Fruit fly (Drosophila melanogaster) whole organism, embryonic: ENCODE measurements around the gene CG3040.
A peak's percentile ranks its signal among the peaks of the same experiment; 100 is the strongest.

Experiments used
- Antp ChIP-seq: fragments of 200-800 bp; sonication (Bioruptor generic); optimal IDR thresholded peaks from 3 replicates; lab custom pipeline; 2016; ENCODE audit warnings: missing biosample characterization, missing genetic modification characterization
- Bdp1 ChIP-seq: fragments of 200-800 bp; sonication (Bioruptor generic); optimal IDR thresholded peaks from 3 replicates; lab custom pipeline; 2016; ENCODE audit warnings: missing biosample characterization, missing genetic modification characterization
- Blimp-1 ChIP-seq: fragments of 200-800 bp; sonication (Bioruptor generic); optimal IDR thresholded peaks from 3 replicates; lab custom pipeline; 2018; ENCODE audit warnings: missing biosample characterization, missing genetic modification characterization, mild to moderate bottlenecking, moderate library complexity, missing genetic modification reagents
- CG11723 ChIP-seq: fragments of 200-800 bp; sonication (Bioruptor generic); optimal IDR thresholded peaks from 2 replicates; lab custom pipeline; 2017; ENCODE audit warnings: missing biosample characterization, mild to moderate bottlenecking, missing genetic modification characterization
- CG15514 ChIP-seq: fragments of 200-800 bp; sonication (Bioruptor generic); optimal IDR thresholded peaks from 3 replicates; lab custom pipeline; 2017; ENCODE audit warnings: missing biosample characterization, missing genetic modification characterization, mild to moderate bottlenecking, moderate library complexity, missing genetic modification reagents
- CG16863 ChIP-seq: fragments of 200-800 bp; sonication (Bioruptor generic); optimal IDR thresholded peaks from 3 replicates; lab custom pipeline; 2016; ENCODE audit warnings: missing biosample characterization, missing genetic modification characterization
- CG2116 ChIP-seq: fragments of 200-800 bp; sonication (Bioruptor generic); optimal IDR thresholded peaks from 3 replicates; lab custom pipeline; 2018; ENCODE audit warnings: missing biosample characterization, mild to moderate bottlenecking, missing genetic modification characterization
- CG2202 ChIP-seq: fragments of 200-800 bp; sonication (Bioruptor generic); optimal IDR thresholded peaks from 2 replicates; lab custom pipeline; 2018; ENCODE audit warnings: missing biosample characterization, mild to moderate bottlenecking, missing genetic modification characterization
- CG2875 ChIP-seq: fragments of 200-800 bp; sonication (Bioruptor generic); optimal IDR thresholded peaks from 2 replicates; lab custom pipeline; 2017; ENCODE audit warnings: missing biosample characterization, mild to moderate bottlenecking, missing genetic modification characterization, missing genetic modification reagents
- CG3995 ChIP-seq: fragments of 200-800 bp; sonication (Bioruptor generic); optimal IDR thresholded peaks from 3 replicates; lab custom pipeline; 2016; ENCODE audit warnings: missing biosample characterization, missing genetic modification characterization
- CG6254 ChIP-seq: fragments of 200-800 bp; sonication (Bioruptor generic); optimal IDR thresholded peaks from 3 replicates; lab custom pipeline; 2017; ENCODE audit warnings: mild to moderate bottlenecking, missing biosample characterization, missing genetic modification reagents, missing genetic modification characterization
- CG8388 ChIP-seq: fragments of 200-800 bp; sonication (Bioruptor generic); optimal IDR thresholded peaks from 2 replicates; lab custom pipeline; 2019; ENCODE audit warnings: missing biosample characterization, mild to moderate bottlenecking, missing genetic modification characterization, moderate library complexity
- CG8944 ChIP-seq: fragments of 200-800 bp; sonication (Bioruptor generic); optimal IDR thresholded peaks from 3 replicates; lab custom pipeline; 2016; ENCODE audit warnings: missing biosample characterization, missing genetic modification characterization
- CG9609 ChIP-seq: fragments of 200-800 bp; sonication (Bioruptor generic); optimal IDR thresholded peaks from 3 replicates; lab custom pipeline; 2016; ENCODE audit warnings: missing biosample characterization, missing genetic modification characterization
- Camta ChIP-seq: fragments of 200-800 bp; sonication (Bioruptor generic); optimal IDR thresholded peaks from 2 replicates; lab custom pipeline; 2016; ENCODE audit warnings: missing biosample characterization, missing genetic modification characterization
- Deaf1 ChIP-seq: fragments of 200-800 bp; optimal IDR thresholded peaks from 3 replicates; lab custom pipeline; 2019; ENCODE audit warnings: missing biosample characterization, mild to moderate bottlenecking, missing genetic modification characterization, moderate library complexity
- Dek ChIP-seq: fragments of 200-800 bp; sonication (Bioruptor generic); optimal IDR thresholded peaks from 3 replicates; lab custom pipeline; 2019; ENCODE audit warnings: missing biosample characterization, mild to moderate bottlenecking, missing genetic modification characterization, moderate library complexity
- E2f1 ChIP-seq: fragments of 200-800 bp; sonication (Bioruptor generic); IDR thresholded peaks from 2 replicates; pipeline ENCODE4 v1.3.6; 2022; ENCODE audit warnings: missing biosample characterization, missing genetic modification characterization
- Fer1 ChIP-seq: fragments of 200-800 bp; sonication (Bioruptor generic); optimal IDR thresholded peaks from 2 replicates; lab custom pipeline; 2017; ENCODE audit warnings: missing biosample characterization, mild to moderate bottlenecking, missing genetic modification characterization
- Lpt ChIP-seq: fragments of >200 bp; optimal IDR thresholded peaks from 2 replicates; lab custom pipeline; 2018; ENCODE audit warnings: missing biosample characterization, missing genetic modification characterization
- MTF-1 ChIP-seq: fragments of 200-800 bp; sonication (Bioruptor generic); optimal IDR thresholded peaks from 2 replicates; lab custom pipeline; 2018; ENCODE audit warnings: missing biosample characterization, mild to moderate bottlenecking, missing genetic modification characterization, borderline replicate concordance
- Mad ChIP-seq: fragments of 200-800 bp; sonication (Bioruptor generic); optimal IDR thresholded peaks from 2 replicates; lab custom pipeline; 2016; ENCODE audit warnings: missing biosample characterization, missing genetic modification characterization
- Max ChIP-seq: fragments of 200-800 bp; sonication (Bioruptor generic); optimal IDR thresholded peaks from 2 replicates; lab custom pipeline; 2016; ENCODE audit warnings: missing biosample characterization, mild to moderate bottlenecking, missing genetic modification characterization
- Meics ChIP-seq: fragments of 200-800 bp; sonication (Bioruptor generic); optimal IDR thresholded peaks from 2 replicates; lab custom pipeline; 2017; ENCODE audit warnings: missing biosample characterization, mild to moderate bottlenecking, missing genetic modification characterization
- NK7.1 ChIP-seq: fragments of 200-800 bp; sonication (Bioruptor generic); optimal IDR thresholded peaks from 3 replicates; lab custom pipeline; 2016; ENCODE audit warnings: missing biosample characterization, missing genetic modification characterization
- Nf-YA ChIP-seq: fragments of 200-800 bp; sonication (Bioruptor generic); IDR thresholded peaks from 2 replicates; pipeline ENCODE4 v1.3.6; 2022; ENCODE audit warnings: missing biosample characterization, missing genetic modification characterization
- Nf-YB ChIP-seq: fragments of 200-800 bp; sonication (Bioruptor generic); optimal IDR thresholded peaks from 3 replicates; lab custom pipeline; 2019; ENCODE audit warnings: missing biosample characterization, mild to moderate bottlenecking, missing genetic modification characterization, moderate library complexity
- Oaz ChIP-seq: fragments of 200-800 bp; sonication (Bioruptor generic); IDR thresholded peaks from 2 replicates; pipeline ENCODE4 v1.3.6; 2022; ENCODE audit warnings: missing biosample characterization, missing genetic modification characterization
- Scr ChIP-seq: fragments of 200-800 bp; sonication (Bioruptor generic); IDR thresholded peaks from 2 replicates; pipeline ENCODE4 v1.3.6; 2022; ENCODE audit warnings: missing biosample characterization, missing genetic modification characterization; ENCODE audit not compliant: partially characterized antibody
- Trl ChIP-seq, 3 experiments: fragments of >200 bp in 2 of 3; fragments of 200-800 bp in 1 of 3; sonication (Bioruptor generic) in 1 of 3; optimal IDR thresholded peaks; 2 replicates in 1 of 3; 3 replicates in 2 of 3; lab custom pipeline; 2016 to 2017; ENCODE audit warnings: missing biosample characterization in 1 of 3, missing genetic modification characterization in 1 of 3
- aop ChIP-seq: fragments of 200-800 bp; sonication (Bioruptor generic); IDR thresholded peaks from 2 replicates; pipeline ENCODE4 v1.3.6; 2022; ENCODE audit warnings: missing biosample characterization, missing genetic modification characterization
- btn ChIP-seq: fragments of 200-800 bp; sonication (Bioruptor generic); optimal IDR thresholded peaks from 2 replicates; lab custom pipeline; 2016; ENCODE audit warnings: missing biosample characterization, missing genetic modification characterization
- crol ChIP-seq: fragments of 200-800 bp; sonication (Bioruptor generic); IDR thresholded peaks from 2 replicates; pipeline ENCODE4 v1.3.6; 2022; ENCODE audit warnings: missing biosample characterization, missing genetic modification characterization
- dan ChIP-seq: fragments of 200-800 bp; sonication (Bioruptor generic); IDR thresholded peaks from 2 replicates; pipeline ENCODE4 v1.3.6; 2022; ENCODE audit warnings: missing biosample characterization, missing genetic modification characterization
- dysf ChIP-seq: fragments of 200-800 bp; sonication (Bioruptor generic); IDR thresholded peaks from 3 replicates; pipeline ENCODE4 v1.3.6; 2022; ENCODE audit warnings: missing biosample characterization, missing genetic modification characterization
- esg ChIP-seq: fragments of 200-800 bp; sonication (Bioruptor generic); conservative IDR thresholded peaks from 2 replicates; pipeline ENCODE4 v1.3.6; 2022; ENCODE audit warnings: missing biosample characterization, missing genetic modification characterization
- eve ChIP-seq, 2 experiments: fragments of >200 bp; optimal IDR thresholded peaks; 2 replicates each; lab custom pipeline; 2017; ENCODE audit warnings: missing biosample characterization in 2 of 2, missing genetic modification characterization in 2 of 2
- grn ChIP-seq: fragments of 200-800 bp; sonication (Bioruptor generic); optimal IDR thresholded peaks from 3 replicates; lab custom pipeline; 2017; ENCODE audit warnings: missing biosample characterization, missing genetic modification characterization
- gt ChIP-seq: fragments of 200-800 bp; sonication (Bioruptor generic); IDR thresholded peaks from 2 replicates; pipeline ENCODE4 v1.3.6; 2022; ENCODE audit warnings: missing biosample characterization, missing genetic modification characterization
- jigr1 ChIP-seq: fragments of 200-800 bp; sonication (Bioruptor generic); IDR thresholded peaks from 3 replicates; pipeline ENCODE4 v1.3.6; 2022; ENCODE audit warnings: missing biosample characterization, missing genetic modification characterization
- jing ChIP-seq: fragments of 200-800 bp; sonication (Bioruptor generic); optimal IDR thresholded peaks from 2 replicates; lab custom pipeline; 2018; ENCODE audit warnings: missing biosample characterization, mild to moderate bottlenecking, missing genetic modification characterization
- kah ChIP-seq: fragments of 200-800 bp; sonication (Bioruptor generic); optimal IDR thresholded peaks from 2 replicates; lab custom pipeline; 2018; ENCODE audit warnings: missing biosample characterization, mild to moderate bottlenecking, missing genetic modification characterization
- mam ChIP-seq: fragments of 200-800 bp; sonication (Bioruptor generic); optimal IDR thresholded peaks from 3 replicates; lab custom pipeline; 2016; ENCODE audit warnings: missing biosample characterization, missing genetic modification characterization
- mirr ChIP-seq: fragments of 200-800 bp; sonication (Bioruptor generic); optimal IDR thresholded peaks from 3 replicates; lab custom pipeline; 2018; ENCODE audit warnings: missing biosample characterization, mild to moderate bottlenecking, missing genetic modification characterization
- nom ChIP-seq: fragments of 200-800 bp; sonication (Bioruptor generic); optimal IDR thresholded peaks from 2 replicates; lab custom pipeline; 2017; ENCODE audit warnings: missing biosample characterization, missing genetic modification characterization, mild to moderate bottlenecking, moderate library complexity, missing genetic modification reagents
- slp2 ChIP-seq: fragments of 200-800 bp; sonication (Bioruptor generic); optimal IDR thresholded peaks from 2 replicates; lab custom pipeline; 2016; ENCODE audit warnings: missing biosample characterization, missing genetic modification characterization
- sqz ChIP-seq: fragments of 200-800 bp; sonication (Bioruptor generic); optimal IDR thresholded peaks from 3 replicates; lab custom pipeline; 2018; ENCODE audit warnings: missing biosample characterization, mild to moderate bottlenecking, missing genetic modification characterization
- tgo ChIP-seq: fragments of 200-800 bp; sonication (Bioruptor generic); IDR thresholded peaks from 3 replicates; pipeline ENCODE4 v1.3.6; 2022; ENCODE audit warnings: missing biosample characterization, missing genetic modification characterization
- tll ChIP-seq, 2 experiments: fragments of 200-800 bp in 1 of 2; fragments of >200 bp in 1 of 2; sonication (Bioruptor generic) in 1 of 2; optimal IDR thresholded peaks; 2 replicates each; lab custom pipeline; 2017 to 2019; ENCODE audit warnings: missing biosample characterization in 2 of 2, missing genetic modification characterization in 2 of 2, mild to moderate bottlenecking in 1 of 2, moderate library complexity in 1 of 2

CG3040 gene

DNA sequence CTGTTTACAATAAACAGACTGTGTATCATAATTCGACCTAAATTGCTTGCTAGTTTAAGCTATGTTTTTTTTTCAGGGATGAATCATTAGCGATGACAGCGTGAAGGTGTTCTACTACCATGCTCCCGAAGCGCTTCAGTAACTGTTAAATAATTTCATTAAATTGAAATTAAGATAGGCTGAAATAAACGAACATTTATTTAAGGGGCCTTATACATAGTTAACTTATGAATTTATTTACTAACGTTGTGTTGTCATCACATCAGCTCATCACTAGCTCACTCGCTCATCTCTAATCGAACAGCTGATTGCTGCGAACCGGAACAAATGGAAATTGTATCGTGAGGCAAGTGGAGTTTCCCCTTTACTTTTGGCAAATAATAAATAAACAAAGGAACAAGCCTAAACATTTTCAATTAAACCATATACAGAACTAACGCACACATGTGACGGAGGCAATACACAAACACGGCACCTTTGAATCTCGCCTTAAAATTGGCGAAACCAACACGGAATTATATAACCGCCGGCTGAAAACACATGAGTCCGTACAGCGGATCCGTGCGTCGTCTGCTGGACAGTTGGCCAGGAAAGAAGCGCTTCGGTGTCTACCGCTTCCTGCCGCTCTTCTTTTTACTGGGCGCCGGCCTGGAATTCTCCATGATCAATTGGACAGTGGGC is 38.0 kb upstream of the CG3040 start, which contains the start of the genes cm, sloth1 and sloth2 (continued):
- TF ChIP-seq Trl (optimal IDR thresholded peaks at IDR 0.05; lab: Kevin White, UChicago) (no peak), Trl (GFP tag; optimal IDR thresholded peaks at IDR 0.05; lab: Kevin White, UChicago) (peak; percentile 90), slp2 (GFP tag; lab: Kevin White, UChicago) (peak; percentile 71), CG6254 (GFP tag; lab: Kevin White, UChicago) (peak; percentile 47), Camta (GFP tag; lab: Kevin White, UChicago) (peak; percentile 85), Fer1 (GFP tag; lab: Kevin White, UChicago) (peak; percentile 78), Antp (peak; percentile 84), tll (GFP tag; optimal IDR thresholded peaks at IDR 0.05; lab: Kevin White, UChicago) (no peak), Scr (GFP tag; lab: Robert Waterston, UW) (peak; percentile 93), dan (peak; percentile 53; the same call in 1 of the 2 replicates), nom (peak; percentile 62), CG2202 (tag; lab: Kevin White, UChicago) (peak; percentile 80), CG11723 (peak; percentile 82), Dek (tag; lab: Kevin White, UChicago) (peak; percentile 81), mam (GFP tag; lab: Kevin White, UChicago) (peak; percentile 87), CG16863 (peak; percentile 86), Lpt (no peak), esg (GFP tag; lab: Robert Waterston, UW) (peak; percentile 87), CG2875 (GFP tag; lab: Kevin White, UChicago) (peak; percentile 67), kah (GFP tag; lab: Kevin White, UChicago) (peak; percentile 20), CG2116 (peak; percentile 92), CG8944 (GFP tag; lab: Kevin White, UChicago) (peak; percentile 92), btn (GFP tag; lab: Kevin White, UChicago) (peak; percentile 48), Nf-YA (GFP tag; lab: Robert Waterston, UW) (peak; percentile 72), dysf (GFP tag; lab: Robert Waterston, UW) (peak; percentile 88), jigr1 (GFP tag; lab: Robert Waterston, UW) (peak; percentile 42; the same call in 1 of the 3 replicates), aop (GFP tag; lab: Robert Waterston, UW) (peak; percentile 71; the same call in 1 of the 2 replicates), Nf-YB (peak; percentile 61), eve (GFP tag; optimal IDR thresholded peaks at IDR 0.05; lab: Kevin White, UChicago) (no peak), Meics (peak; percentile 70), tgo (peak; percentile 85), Blimp-1 (GFP tag; lab: Kevin White, UChicago) (peak; percentile 72), grn (GFP tag; lab: Kevin White, UChicago) (peak; percentile 32), Bdp1 (GFP tag; lab: Kevin White, UChicago) (peak; percentile 78), E2f1 (GFP tag; lab: Robert Waterston, UW) (peak; percentile 87), MTF-1 (peak; percentile 46), Mad (GFP tag; lab: Kevin White, UChicago) (peak; percentile 89), Max (GFP tag; lab: Kevin White, UChicago) (peak; percentile 76), Deaf1 (tag; lab: Kevin White, UChicago) (peak; percentile 47), sqz (GFP tag; lab: Kevin White, UChicago) (peak; percentile 81), NK7.1 (GFP tag; lab: Kevin White, UChicago) (peak; percentile 69), jing (GFP tag; lab: Kevin White, UChicago) (peak; percentile 70), CG8388 (GFP tag; lab: Kevin White, UChicago) (peak; percentile 82), CG9609 (GFP tag; lab: Kevin White, UChicago) (peak; percentile 91), CG3995 (peak; percentile 13), Oaz (GFP tag; lab: Robert Waterston, UW) (peak; percentile 65; the same call in 1 of the 2 replicates), crol (GFP tag; lab: Robert Waterston, UW) (no peak; the same call in 1 of the 2 replicates), mirr (GFP tag; lab: Kevin White, UChicago) (peak; percentile 71), CG15514 (GFP tag; lab: Kevin White, UChicago) (peak; percentile 77), gt (GFP tag; lab: Robert Waterston, UW) (peak; percentile 72)
